Fruit fly (Drosophila melanogaster) whole organism, embryonic: ENCODE results near the gene Ufd4.
A peak's percentile ranks its signal among the peaks of the same experiment; 100 is the strongest.

Experiments used
- CG14014 ChIP-seq: fragments of 200-800 bp; sonication (Bioruptor generic); IDR thresholded peaks from 2 replicates; pipeline ENCODE4 v1.3.6; 2022; ENCODE audit warnings: missing biosample characterization, missing genetic modification characterization
- CG30431 ChIP-seq: fragments of 200-800 bp; sonication (Bioruptor generic); optimal IDR thresholded peaks from 2 replicates; lab custom pipeline; 2017; ENCODE audit warnings: missing biosample characterization, missing genetic modification characterization
- CG4820 ChIP-seq: fragments of 200-800 bp; sonication (Bioruptor generic); optimal IDR thresholded peaks from 3 replicates; lab custom pipeline; 2016; ENCODE audit warnings: missing biosample characterization, missing genetic modification characterization
- al ChIP-seq: fragments of 200-800 bp; sonication (Bioruptor generic); IDR thresholded peaks from 2 replicates; pipeline ENCODE4 v1.3.6; 2022; ENCODE audit warnings: missing biosample characterization, missing genetic modification characterization
- sug ChIP-seq: fragments of 200-800 bp; optimal IDR thresholded peaks from 2 replicates; lab custom pipeline; 2019; ENCODE audit warnings: missing biosample characterization, mild to moderate bottlenecking, missing genetic modification characterization, moderate library complexity
- zen ChIP-seq: fragments of 200-800 bp; sonication (Bioruptor generic); optimal IDR thresholded peaks from 3 replicates; lab custom pipeline; 2018; ENCODE audit warnings: missing biosample characterization, mild to moderate bottlenecking, missing genetic modification characterization, moderate library complexity

DNA sequence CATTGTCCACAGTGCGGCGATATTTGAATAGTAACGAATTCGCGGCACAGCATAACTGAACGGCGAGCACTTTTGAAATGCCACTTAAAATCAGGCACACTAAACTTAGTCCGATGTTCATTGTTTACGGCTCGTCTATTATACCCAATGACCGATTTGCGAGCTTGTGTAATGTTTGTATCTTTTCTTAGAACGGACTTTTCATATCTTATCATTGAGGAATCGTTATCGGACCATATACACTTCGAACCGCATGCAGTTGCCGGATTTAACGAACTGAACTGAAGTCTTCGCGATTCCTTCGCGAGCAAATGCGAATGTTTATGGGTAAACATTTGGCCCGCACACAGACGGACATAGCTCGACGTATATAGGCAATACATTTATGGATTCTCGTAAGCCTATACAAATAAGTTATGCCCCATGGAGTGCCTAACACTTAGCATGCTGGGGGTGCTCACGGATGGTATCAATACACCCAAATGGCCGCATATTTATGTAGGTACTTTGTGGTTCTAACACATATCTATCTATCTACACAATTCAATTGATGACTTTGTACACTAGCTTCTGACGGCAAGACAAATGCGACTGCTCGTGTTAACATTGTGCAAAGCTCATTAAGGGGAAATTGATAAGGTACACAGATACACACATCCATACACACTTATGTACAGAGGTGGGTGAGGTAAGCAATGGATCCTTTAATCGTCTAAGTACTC lies 54.3 kb downstream of the Ufd4 start, which contains the start of gene mthl15:
- peak; percentile 32 for TF ChIP-seq zen
- TF ChIP-seq sug (tag; lab: Kevin White, UChicago), result peak; percentile 94
- no peak for TF ChIP-seq CG30431
- TF ChIP-seq CG14014, result no peak
- no peak for TF ChIP-seq al (GFP tag; lab: Robert Waterston, UW)
- no peak for TF ChIP-seq CG4820 (GFP tag; lab: Kevin White, UChicago)
